Worm (Caenorhabditis elegans) whole organism, L4/young adult: ENCODE data around the gene R02D5.10.

ENCODE experiments used
- W03F9.2 ChIP-seq: fragments of 150-350 bp; optimal IDR thresholded peaks from 2 replicates; lab custom pipeline; 2014; ENCODE audit warnings: missing biosample characterization, missing genetic modification characterization
- him-1 ChIP-seq: sonication (generic microtip); optimal IDR thresholded peaks from 2 replicates; lab custom pipeline; 2016; ENCODE audit warnings: missing genotype, missing genetic modification reagents, missing genetic modification characterization, missing compliant biosample characterization

- TF ChIP-seq W03F9.2 (tag; lab: Kevin White, UChicago) = no peak
- TF ChIP-seq him-1 (tag; lab: Kevin White, UChicago) = no peak
These were observed 41.2 kb upstream of the R02D5.10 start, which contains the start of gene F23B12.4 for ce11 chrV:14440841-14441240.
